Worm (Caenorhabditis elegans) whole organism, L4 larva: ENCODE measurements around the gene C49H3.6.

Source experiments
- F49E8.2 ChIP-seq: sonication (generic microtip); optimal IDR thresholded peaks from 2 replicates; lab custom pipeline; 2016; ENCODE audit warnings: missing compliant biosample characterization, mild to moderate bottlenecking, missing genetic modification characterization, borderline replicate concordance
- T20F7.1 ChIP-seq: fragments of 200-800 bp; sonication (Bioruptor generic); optimal IDR thresholded peaks from 2 replicates; lab custom pipeline; 2018; ENCODE audit warnings: mild to moderate bottlenecking, missing genetic modification characterization, missing compliant biosample characterization
- T26A8.4 ChIP-seq: fragments of 200-800 bp; sonication (Bioruptor generic); IDR thresholded peaks from 2 replicates; pipeline ENCODE4 v1.3.6; 2022; ENCODE audit warnings: missing genetic modification characterization, missing compliant biosample characterization
- Y48G9A.11 ChIP-seq: fragments of 200-800 bp; sonication (Bioruptor generic); IDR thresholded peaks from 2 replicates; pipeline ENCODE4 v1.3.6; 2022; ENCODE audit warnings: missing genetic modification reagents, missing genetic modification characterization, missing compliant biosample characterization
- Y5F2A.4 ChIP-seq: fragments of 200-800 bp; sonication (Bioruptor generic); optimal IDR thresholded peaks from 2 replicates; lab custom pipeline; 2018; ENCODE audit warnings: mild to moderate bottlenecking, missing genetic modification characterization, missing compliant biosample characterization
- Y75B8A.6 ChIP-seq: fragments of 200-800 bp; sonication (Bioruptor generic); IDR thresholded peaks from 2 replicates; pipeline ENCODE4 v1.3.6; 2022; ENCODE audit warnings: missing genetic modification reagents, missing genetic modification characterization, missing compliant biosample characterization
- ZK546.5 ChIP-seq, 2 experiments: sonication (generic microtip); optimal IDR thresholded peaks; 2 replicates each; lab custom pipeline; 2017; ENCODE audit warnings: missing biosample characterization in 2 of 2, missing genetic modification characterization in 2 of 2
- aha-1 ChIP-seq: fragments of 150-350 bp; peaks from one replicate; lab custom pipeline; 2014; ENCODE audit warnings: missing biosample characterization, missing genetic modification characterization
- ceh-62 ChIP-seq: sonication (generic microtip); optimal IDR thresholded peaks from 2 replicates; lab custom pipeline; 2017; ENCODE audit warnings: missing biosample characterization, missing genetic modification characterization
- dmd-6 ChIP-seq: fragments of 200-800 bp; sonication (Bioruptor generic); IDR thresholded peaks from 2 replicates; pipeline ENCODE4 v1.3.6; 2022; ENCODE audit warnings: missing genetic modification reagents, missing genetic modification characterization, missing compliant biosample characterization
- dmd-9 ChIP-seq: fragments of 200-800 bp; sonication (Bioruptor generic); IDR thresholded peaks from 2 replicates; pipeline ENCODE4 v1.3.6; 2022; ENCODE audit warnings: missing genetic modification reagents, missing genetic modification characterization, missing compliant biosample characterization
- dpl-1 ChIP-seq: fragments of 150-350 bp; optimal IDR thresholded peaks from 2 replicates; lab custom pipeline; 2014; ENCODE audit warnings: missing biosample characterization, missing genetic modification reagents, missing genetic modification characterization
- dve-1 ChIP-seq: sonication (generic microtip); optimal IDR thresholded peaks from 2 replicates; lab custom pipeline; 2017; ENCODE audit warnings: antibody characterized with exemption, mild to moderate bottlenecking, missing genetic modification characterization, missing compliant biosample characterization; ENCODE audit not compliant: insufficient read depth
- egl-27 ChIP-seq: sonication (generic microtip); optimal IDR thresholded peaks from 3 replicates; lab custom pipeline; 2017; ENCODE audit warnings: missing biosample characterization, missing genetic modification reagents, missing genetic modification characterization
- egl-43 ChIP-seq: fragments of 200-800 bp; sonication (Bioruptor generic); IDR thresholded peaks from 2 replicates; pipeline ENCODE4 v1.3.6; 2022; ENCODE audit warnings: missing genetic modification reagents, missing genetic modification characterization, missing compliant biosample characterization
- hif-1 ChIP-seq, 2 experiments: sonication (generic microtip); optimal IDR thresholded peaks; 2 replicates each; lab custom pipeline; 2016 to 2017; ENCODE audit warnings: missing compliant biosample characterization in 2 of 2, missing genetic modification characterization in 2 of 2, missing genetic modification reagents in 2 of 2, missing genotype in 2 of 2, mild to moderate bottlenecking in 1 of 2
- hlh-11 ChIP-seq: fragments of 200-800 bp; sonication (Bioruptor generic); optimal IDR thresholded peaks from 2 replicates; lab custom pipeline; 2018; ENCODE audit warnings: mild to moderate bottlenecking, missing genetic modification characterization, missing compliant biosample characterization
- hlh-30 ChIP-seq: sonication (generic microtip); optimal IDR thresholded peaks from 2 replicates; lab custom pipeline; 2017; ENCODE audit warnings: antibody characterized with exemption, mild to moderate bottlenecking, missing genetic modification characterization, missing compliant biosample characterization; ENCODE audit not compliant: insufficient read depth
- jun-1 ChIP-seq: fragments of 150-350 bp; optimal IDR thresholded peaks from 2 replicates; lab custom pipeline; 2014; ENCODE audit warnings: missing biosample characterization, missing genetic modification reagents, missing genetic modification characterization
- lin-13 ChIP-seq: fragments of 150-350 bp; optimal IDR thresholded peaks from 2 replicates; lab custom pipeline; 2014; ENCODE audit warnings: missing biosample characterization, missing genetic modification reagents, missing genetic modification characterization
- lin-38 ChIP-seq: fragments of 200-800 bp; sonication (Bioruptor generic); IDR thresholded peaks from 2 replicates; pipeline ENCODE4 v1.3.6; 2022; ENCODE audit warnings: missing genetic modification reagents, missing genetic modification characterization, missing compliant biosample characterization
- lin-39 ChIP-seq: fragments of 150-350 bp; optimal IDR thresholded peaks from 2 replicates; lab custom pipeline; 2014; ENCODE audit warnings: missing biosample characterization, missing genetic modification reagents, missing genetic modification characterization
- madf-5 ChIP-seq, 2 experiments: fragments of 200-800 bp; sonication (Bioruptor generic); IDR thresholded peaks; 2 replicates each; pipeline ENCODE4 v1.3.6; 2022; ENCODE audit warnings: missing compliant biosample characterization in 2 of 2, missing genetic modification characterization in 2 of 2
- madf-9 ChIP-seq: fragments of 200-800 bp; sonication (Bioruptor generic); conservative IDR thresholded peaks from 2 replicates; pipeline ENCODE4 v1.3.6; 2022; ENCODE audit warnings: missing genetic modification reagents, missing genetic modification characterization, missing compliant biosample characterization
- mep-1 ChIP-seq: fragments of 150-350 bp; sonication (generic microtip); optimal IDR thresholded peaks from 3 replicates; lab custom pipeline; 2014; ENCODE audit warnings: missing biosample characterization, missing genetic modification characterization
- mes-2 ChIP-seq: sonication (generic microtip); optimal IDR thresholded peaks from 2 replicates; lab custom pipeline; 2016; ENCODE audit warnings: missing genotype, mild to moderate bottlenecking, missing genetic modification characterization, missing compliant biosample characterization; ENCODE audit not compliant: poor library complexity, severe bottlenecking
- mxl-3 ChIP-seq: fragments of 200-800 bp; sonication (Bioruptor generic); optimal IDR thresholded peaks from 2 replicates; lab custom pipeline; 2018; ENCODE audit warnings: mild to moderate bottlenecking, missing genetic modification characterization, missing compliant biosample characterization
- nhr-11 ChIP-seq: fragments of 150-350 bp; optimal IDR thresholded peaks from 2 replicates; lab custom pipeline; 2014; ENCODE audit warnings: missing biosample characterization, missing genetic modification characterization
- nhr-111 ChIP-seq: fragments of 200-800 bp; sonication (Bioruptor generic); optimal IDR thresholded peaks from 2 replicates; lab custom pipeline; 2018; ENCODE audit warnings: mild to moderate bottlenecking, missing genetic modification characterization, missing compliant biosample characterization
- nhr-6 ChIP-seq: fragments of 150-350 bp; optimal IDR thresholded peaks from 2 replicates; lab custom pipeline; 2014; ENCODE audit warnings: missing biosample characterization, missing genetic modification characterization
- nhr-76 ChIP-seq: fragments of 150-350 bp; optimal IDR thresholded peaks from 2 replicates; lab custom pipeline; 2014; ENCODE audit warnings: missing biosample characterization, missing genetic modification characterization
- pha-4 ChIP-seq, 2 experiments: fragments of 150-350 bp in 1 of 2; fragments of 200-800 bp in 1 of 2; sonication (Bioruptor generic) in 1 of 2; IDR thresholded peaks in 1 of 2; optimal IDR thresholded peaks in 1 of 2; 2 replicates each; pipeline versions ENCODE4 v1.3.6 to Lab custom; 2014 to 2022; ENCODE audit warnings: missing genetic modification characterization in 2 of 2, missing genetic modification reagents in 2 of 2, missing biosample characterization in 1 of 2, missing compliant biosample characterization in 1 of 2
- php-3 ChIP-seq: fragments of 200-800 bp; sonication (Bioruptor generic); IDR thresholded peaks from 2 replicates; pipeline ENCODE4 v1.3.6; 2022; ENCODE audit warnings: missing genetic modification reagents, missing genetic modification characterization, missing compliant biosample characterization
- rbr-2 ChIP-seq: sonication (generic microtip); optimal IDR thresholded peaks from 2 replicates; lab custom pipeline; 2016; ENCODE audit warnings: missing genotype, missing genetic modification characterization, missing compliant biosample characterization
- sdz-12 ChIP-seq: fragments of 200-800 bp; sonication (Bioruptor generic); optimal IDR thresholded peaks from 2 replicates; lab custom pipeline; 2018; ENCODE audit warnings: mild to moderate bottlenecking, missing genetic modification characterization, missing compliant biosample characterization
- snpc-1.2 ChIP-seq: fragments of 200-800 bp; sonication (Bioruptor generic); IDR thresholded peaks from 2 replicates; pipeline ENCODE4 v1.3.6; 2022; ENCODE audit warnings: missing genetic modification reagents, missing genetic modification characterization, missing compliant biosample characterization
- spr-1 ChIP-seq: sonication (generic microtip); optimal IDR thresholded peaks from 2 replicates; lab custom pipeline; 2016; ENCODE audit warnings: mild to moderate bottlenecking, missing genetic modification characterization, missing compliant biosample characterization
- unc-62 ChIP-seq, 3 experiments: fragments of 150-350 bp in 1 of 3; sonication (generic microtip); optimal IDR thresholded peaks in 2 of 3; peaks in 1 of 3; 1 replicate in 1 of 3; 2 replicates in 2 of 3; lab custom pipeline; 2014 to 2017; ENCODE audit warnings: missing biosample characterization in 3 of 3, missing genetic modification characterization in 3 of 3, missing genetic modification reagents in 3 of 3, missing genotype in 1 of 3
- zip-11 ChIP-seq: fragments of 200-800 bp; sonication (Bioruptor generic); IDR thresholded peaks from 2 replicates; pipeline ENCODE4 v1.3.6; 2022; ENCODE audit warnings: missing genetic modification characterization, missing compliant biosample characterization
- ztf-7 ChIP-seq: fragments of 150-350 bp; optimal IDR thresholded peaks from 2 replicates; lab custom pipeline; 2014; ENCODE audit warnings: missing biosample characterization, missing genetic modification characterization

C49H3.6 gene

DNA sequence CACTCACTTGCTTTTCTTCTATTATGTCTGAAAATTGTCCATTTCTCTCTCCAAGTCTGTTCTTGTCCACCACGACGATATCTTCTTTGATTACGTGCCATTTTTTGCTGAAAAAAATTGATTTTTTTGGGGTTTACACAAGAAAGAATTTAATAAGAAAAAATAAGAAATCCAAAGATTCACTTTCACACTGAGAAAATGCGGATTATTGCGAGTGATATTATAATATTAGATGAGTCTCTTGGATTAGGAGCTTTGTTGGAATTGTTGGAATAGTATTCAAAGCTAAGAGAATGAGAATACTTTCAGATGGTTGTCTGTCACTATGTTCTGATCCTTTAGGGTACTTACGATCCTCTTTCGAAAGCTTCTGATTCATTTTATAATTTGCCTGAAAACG, 35.3 kb downstream of the C49H3.6 start, which contains the start of gene F20D12.7 (continued):
- no peak for TF ChIP-seq nhr-11
- no peak for TF ChIP-seq aha-1 (tag; lab: Kevin White, UChicago)

DNA sequence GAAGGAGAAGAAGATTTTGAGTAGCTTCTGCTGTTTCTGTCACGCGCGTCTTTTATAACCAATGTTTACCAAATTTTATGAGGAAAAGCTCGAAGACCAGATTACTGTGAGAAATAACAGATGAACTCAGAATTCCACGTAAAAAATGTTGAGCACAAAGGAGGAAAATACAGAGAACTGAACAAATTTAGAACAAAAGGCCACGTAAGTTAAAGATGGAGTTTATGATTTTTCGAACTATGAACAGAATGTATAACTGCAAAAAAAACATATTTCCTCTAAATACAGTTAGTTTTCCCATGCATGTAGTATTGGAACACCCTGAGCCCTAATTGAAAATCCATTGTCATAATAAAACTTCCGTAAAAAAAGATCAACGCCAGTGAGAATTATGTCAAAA, 37.4 kb downstream of the C49H3.6 start, which contains the start of gene exc-9:
Gene exc-9, minus strand, starts transcription at position 101 of the 400 bp plus-strand sequence.
- TF ChIP-seq sdz-12 (GFP tag; lab: Kevin White, UChicago) (no peak), nhr-76 (tag; lab: Kevin White, UChicago) (no peak), ZK546.5 (tag; optimal IDR thresholded peaks at IDR 0.05; lab: Kevin White, UChicago) (no peak), nhr-11 (no peak), jun-1 (tag; lab: Kevin White, UChicago) (no peak), ztf-7 (no peak), lin-38 (GFP tag; lab: Robert Waterston, UW) (no peak), zip-11 (GFP tag; lab: Robert Waterston, UW) (no peak), dmd-6 (GFP tag; lab: Robert Waterston, UW) (no peak)
- TF ChIP-seq, all 104 proteins: peak for 0

DNA sequence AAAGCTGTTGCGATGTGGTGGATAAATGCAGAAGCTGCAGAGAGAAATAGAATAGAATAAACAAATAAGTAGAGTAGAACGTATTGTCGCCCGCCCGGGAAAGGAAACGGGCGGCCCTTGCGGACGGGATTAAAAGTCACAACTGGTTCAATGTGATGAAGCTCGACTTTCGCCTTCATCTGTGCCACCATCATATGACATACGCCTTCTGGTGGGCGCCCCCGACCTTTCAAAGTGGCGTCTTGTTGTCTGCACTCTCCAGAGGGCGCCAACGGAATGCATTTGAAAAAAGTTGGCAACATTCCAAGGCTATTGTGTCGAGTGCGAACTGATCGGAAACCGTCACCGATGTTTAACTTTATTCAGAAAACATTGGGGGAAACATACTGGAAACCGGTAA, 39.7 kb downstream of the C49H3.6 start:
- no peak for TF ChIP-seq egl-27
- no peak for TF ChIP-seq lin-39 (tag; lab: Kevin White, UChicago)
- no peak for TF ChIP-seq dpl-1
- TF ChIP-seq php-3 (GFP tag; lab: Robert Waterston, UW), result no peak
- no peak for TF ChIP-seq hif-1 (tag; optimal IDR thresholded peaks at IDR 0.05; lab: Kevin White, UChicago)
- peak; percentile 57 for TF ChIP-seq hlh-30 (tag; lab: Kevin White, UChicago)
- peak in 1 of 2 experiments; percentile 61 for TF ChIP-seq unc-62 (GFP tag; optimal IDR thresholded peaks at IDR 0.05 in 1 of 2; lab: Kevin White, UChicago)
- TF ChIP-seq unc-62 (tag; optimal IDR thresholded peaks at IDR 0.05; lab: Kevin White, UChicago), result no peak
- TF ChIP-seq mep-1 (tag; lab: Kevin White, UChicago), result peak; percentile 28
- TF ChIP-seq T20F7.1 (GFP tag; lab: Kevin White, UChicago), result no peak
- TF ChIP-seq pha-4 (GFP tag; IDR thresholded peaks at IDR 0.05; lab: Robert Waterston, UW), result no peak
- no peak for TF ChIP-seq pha-4 (tag; optimal IDR thresholded peaks at IDR 0.05; lab: Kevin White, UChicago)
- TF ChIP-seq Y75B8A.6 (GFP tag; lab: Robert Waterston, UW), result no peak
- TF ChIP-seq ceh-62 (tag; lab: Kevin White, UChicago), result no peak
- TF ChIP-seq Y5F2A.4 (GFP tag; lab: Kevin White, UChicago), result no peak
- no peak for TF ChIP-seq zip-11 (GFP tag; lab: Robert Waterston, UW)
- TF ChIP-seq, all 104 proteins: peak for 3

DNA sequence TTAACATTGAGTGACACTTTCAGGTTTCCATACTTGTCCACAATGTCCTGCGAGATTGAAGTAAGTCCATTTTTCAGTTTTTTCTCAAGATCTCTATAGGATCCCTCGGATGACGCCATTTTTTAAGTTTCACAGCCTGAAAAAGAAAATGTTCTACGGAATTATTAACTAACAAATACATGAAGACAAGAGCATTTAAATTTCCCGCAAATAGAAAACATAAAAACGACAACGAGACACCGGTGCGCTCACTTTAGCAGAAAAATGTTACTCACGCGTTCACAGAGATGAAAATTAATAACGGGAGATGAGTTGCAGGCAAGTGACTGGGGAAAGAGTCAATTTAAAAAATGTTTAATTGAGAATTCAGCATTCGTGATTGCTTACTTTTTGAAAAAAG, 42.9 kb downstream of the C49H3.6 start, which contains the start of gene czw-1:
Gene czw-1, minus strand, starts transcription at position 369 of the 400 bp plus-strand sequence.
- TF ChIP-seq mes-2 (tag; lab: Kevin White, UChicago) (peak; percentile 12), nhr-111 (no peak), T20F7.1 (GFP tag; lab: Kevin White, UChicago) (peak; percentile 71)

DNA sequence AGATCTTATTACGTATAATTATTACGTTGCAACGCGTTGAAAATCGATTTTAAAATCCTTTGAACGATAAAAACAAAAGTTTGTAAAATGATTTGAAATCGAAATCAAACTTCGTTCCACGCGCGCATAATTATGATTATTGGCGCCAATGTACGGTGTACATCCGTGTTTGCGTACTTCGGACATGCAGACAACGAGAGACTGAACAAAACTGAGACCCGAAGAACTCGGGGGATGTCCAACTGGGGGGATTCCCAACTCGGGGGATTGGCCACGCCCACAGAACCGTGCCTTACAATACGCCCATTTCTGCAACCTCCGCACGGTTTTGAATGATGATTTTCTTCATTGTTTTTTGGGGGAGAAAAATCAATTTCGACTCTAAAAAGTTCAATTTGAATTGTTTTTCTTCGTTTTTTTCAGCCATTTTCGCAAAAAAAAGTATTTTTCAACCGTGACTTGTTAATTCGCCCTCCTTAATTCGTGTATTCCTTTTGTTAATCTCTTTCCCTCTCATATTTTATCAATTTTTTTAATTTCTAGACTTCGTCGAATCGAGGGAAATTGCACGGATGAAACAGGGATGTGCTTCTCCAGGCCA, 43.5 kb downstream of the C49H3.6 start, which contains the start of gene F20D12.12:
Gene F20D12.12, plus strand, starts transcription at position 542 of the 601 bp plus-strand sequence.
- TF ChIP-seq madf-9 (peak; percentile 71; the same call in 1 of the 2 replicates), lin-13 (GFP tag; lab: Kevin White, UChicago) (peak; percentile 32), F49E8.2 (tag; lab: Kevin White, UChicago) (peak; percentile 52), Y48G9A.11 (peak; percentile 83), madf-5 (GFP tag; IDR thresholded peaks at IDR 0.05; lab: Robert Waterston, UW) (peak in 1 of 2 experiments; percentile 68; a peak in 1 of 4 replicates), snpc-1.2 (GFP tag; lab: Robert Waterston, UW) (peak; percentile 85), hlh-11 (tag; lab: Kevin White, UChicago) (peak; percentile 68), mxl-3 (GFP tag; lab: Kevin White, UChicago) (peak; percentile 30), mes-2 (tag; lab: Kevin White, UChicago) (peak; percentile 91), nhr-6 (peak; percentile 68), T26A8.4 (peak; percentile 81), egl-43 (peak; percentile 86), dmd-9 (peak; percentile 71; the same call in 1 of the 2 replicates), mep-1 (tag; lab: Kevin White, UChicago) (peak; percentile 45), hif-1 (tag; optimal IDR thresholded peaks at IDR 0.05; lab: Kevin White, UChicago) (peak in 1 of 2 experiments; percentile 49), rbr-2 (peak; percentile 74), dve-1 (tag; lab: Kevin White, UChicago) (peak; percentile 54), Y75B8A.6 (GFP tag; lab: Robert Waterston, UW) (0 out of 2 replicates have a peak, but pooled peaks have one; percentile 39), spr-1 (tag; lab: Kevin White, UChicago) (peak; percentile 29)
